Fruit fly (Drosophila melanogaster): ENCODE measurements around the gene Drak.
A peak's percentile ranks its signal among the peaks of the same experiment; 100 is the strongest.

Gene Drak

dm6 chrX:11449476-11450119 lies 43.3 kb upstream of the Drak start (continued):
- no peak for TF ChIP-seq unc-4 (GFP tag; IDR thresholded peaks at IDR 0.05; ENCODE audit: partially characterized antibody)
- TF ChIP-seq tx (GFP tag; optimal IDR thresholded peaks at IDR 0.05), result peak; percentile 80
- TF ChIP-seq disco-r (GFP tag; optimal IDR thresholded peaks at IDR 0.05), result peak; percentile 47
- no peak for TF ChIP-seq Doc3 (GFP tag; IDR thresholded peaks at IDR 0.05; ENCODE audit: partially characterized antibody)
- TF ChIP-seq CoRest (tag; optimal IDR thresholded peaks at IDR 0.05), result peak; percentile 84
- TF ChIP-seq Bteb2 (GFP tag; optimal IDR thresholded peaks at IDR 0.05), result peak; percentile 73
- peak; percentile 36 for TF ChIP-seq CG4617 (GFP tag; optimal IDR thresholded peaks at IDR 0.05; ENCODE audit: borderline replicate concordance)
- 0 out of 4 replicates have a peak, but pooled peaks have one; percentile 5 for TF ChIP-seq chinmo (GFP tag; IDR thresholded peaks at IDR 0.05; ENCODE audit: partially characterized antibody)
- peak; percentile 82 for TF ChIP-seq CG1647 (GFP tag; optimal IDR thresholded peaks at IDR 0.05)
- TF ChIP-seq E2f2 (GFP tag; IDR thresholded peaks at IDR 0.05), result peak; percentile 58
- peak; percentile 85 for TF ChIP-seq B-H1 (GFP tag; IDR thresholded peaks at IDR 0.05)
- peak; percentile 85 for TF ChIP-seq Rx (GFP tag; IDR thresholded peaks at IDR 0.05)
- TF ChIP-seq crp (GFP tag; optimal IDR thresholded peaks at IDR 0.05), result peak in 1 of 2 experiments; percentile 22
- peak; percentile 69 for TF ChIP-seq peb (GFP tag; IDR thresholded peaks at IDR 0.05)
- peak; percentile 28; the same call in 1 of the 2 replicates for TF ChIP-seq Doc2 (GFP tag; IDR thresholded peaks at IDR 0.05)
- TF ChIP-seq CG9437 (GFP tag; optimal IDR thresholded peaks at IDR 0.05), result peak; percentile 59
- peak; percentile 72 for TF ChIP-seq CG15514 (GFP tag; optimal IDR thresholded peaks at IDR 0.05)
- peak; percentile 70 for TF ChIP-seq maf-S (GFP tag; optimal IDR thresholded peaks at IDR 0.05)
- TF ChIP-seq pum (GFP tag; optimal IDR thresholded peaks at IDR 0.05), result peak; percentile 77
- no peak for TF ChIP-seq hth (optimal IDR thresholded peaks at IDR 0.05)
- TF ChIP-seq CG12104 (GFP tag; optimal IDR thresholded peaks at IDR 0.05), result peak; percentile 70
- peak; percentile 78 for TF ChIP-seq schlank (tag; optimal IDR thresholded peaks at IDR 0.05)
- no peak for TF ChIP-seq ash1 (GFP tag; optimal IDR thresholded peaks at IDR 0.05)
- no peak for TF ChIP-seq stwl (tag; optimal IDR thresholded peaks at IDR 0.05)
- peak; percentile 75 for TF ChIP-seq gro (GFP tag; optimal IDR thresholded peaks at IDR 0.05)
- peak; percentile 92 for TF ChIP-seq so (GFP tag; IDR thresholded peaks at IDR 0.05)
- no peak for TF ChIP-seq HLH4C (GFP tag; IDR thresholded peaks at IDR 0.05; ENCODE audit: partially characterized antibody)
- TF ChIP-seq CG13424 (tag; optimal IDR thresholded peaks at IDR 0.05), result peak; percentile 90
- peak; percentile 64 for TF ChIP-seq CG13775 (GFP tag; optimal IDR thresholded peaks at IDR 0.05)
- TF ChIP-seq Gsc (GFP tag; IDR thresholded peaks at IDR 0.05), result peak; percentile 69
- TF ChIP-seq ken (GFP tag; IDR thresholded peaks at IDR 0.05), result peak; percentile 86
- TF ChIP-seq fd96Cb (tag; optimal IDR thresholded peaks at IDR 0.05), result peak; percentile 85
- TF ChIP-seq Lpt (GFP tag; optimal IDR thresholded peaks at IDR 0.05), result no peak
- TF ChIP-seq Poxn (GFP tag; IDR thresholded peaks at IDR 0.05), result peak; percentile 49; the same call in 1 of the 2 replicates
- peak; percentile 74 for TF ChIP-seq shn (GFP tag; optimal IDR thresholded peaks at IDR 0.05)
- TF ChIP-seq YL-1 (GFP tag; optimal IDR thresholded peaks at IDR 0.05), result peak; percentile 13
- peak; percentile 79 for TF ChIP-seq CG2889 (GFP tag; IDR thresholded peaks at IDR 0.05)
- TF ChIP-seq croc (GFP tag; conservative IDR thresholded peaks at IDR 0.05), result peak; percentile 68
- TF ChIP-seq amos (GFP tag; IDR thresholded peaks at IDR 0.05; ENCODE audit: partially characterized antibody), result no peak
- peak; percentile 90 for TF ChIP-seq CG12219 (GFP tag; optimal IDR thresholded peaks at IDR 0.05)
- peak; percentile 37 for TF ChIP-seq CG2116 (GFP tag; optimal IDR thresholded peaks at IDR 0.05)
- peak; percentile 85 for TF ChIP-seq PHDP (tag; optimal IDR thresholded peaks at IDR 0.05)
- TF ChIP-seq CG30403 (GFP tag; optimal IDR thresholded peaks at IDR 0.05), result peak; percentile 81
- TF ChIP-seq Opbp (GFP tag; IDR thresholded peaks at IDR 0.05; ENCODE audit: partially characterized antibody), result no peak
- TF ChIP-seq slp2 (GFP tag; optimal IDR thresholded peaks at IDR 0.05), result peak; percentile 68
- TF ChIP-seq jigr1 (GFP tag; IDR thresholded peaks at IDR 0.05), result peak; percentile 63; the same call in 2 of the 3 replicates
- TF ChIP-seq rib (GFP tag; IDR thresholded peaks at IDR 0.05), result peak; percentile 70; the same call in 1 of the 2 replicates
- TF ChIP-seq twi (tag; optimal IDR thresholded peaks at IDR 0.05), result peak; percentile 70
- peak; percentile 92 for TF ChIP-seq CG18599 (GFP tag; optimal IDR thresholded peaks at IDR 0.05)

All from whole organism, embryonic.